Worm (Caenorhabditis elegans): ENCODE results near the gene cnc-9.

The cnc-9 gene

ce11 chrV:7357132-7357531 is 42.9 kb downstream of the cnc-9 start, which contains the start of gene C03G6.6:
C03G6.6 (plus strand) TSS chrV:7357432.
- no peak for TF ChIP-seq hnd-1 (tag; optimal IDR thresholded peaks at IDR 0.05)
- TF ChIP-seq ets-7 (tag; optimal IDR thresholded peaks at IDR 0.05), result no peak
- TF ChIP-seq flt-1 (GFP tag; IDR thresholded peaks at IDR 0.05), result no peak
- TF ChIP-seq ceh-13 (GFP tag; optimal IDR thresholded peaks at IDR 0.05), result no peak
- no peak for TF ChIP-seq ceh-36 (tag; optimal IDR thresholded peaks at IDR 0.05)
- TF ChIP-seq sea-1 (GFP tag; conservative IDR thresholded peaks at IDR 0.05), result no peak
- no peak for TF ChIP-seq tbx-11 (GFP tag; IDR thresholded peaks at IDR 0.05)
- no peak for TF ChIP-seq B0310.2 (tag; optimal IDR thresholded peaks at IDR 0.05)
- TF ChIP-seq hmbx-1 (tag; optimal IDR thresholded peaks at IDR 0.05), result no peak
- TF ChIP-seq tbx-37 (GFP tag; conservative IDR thresholded peaks at IDR 0.05), result no peak

DNA sequence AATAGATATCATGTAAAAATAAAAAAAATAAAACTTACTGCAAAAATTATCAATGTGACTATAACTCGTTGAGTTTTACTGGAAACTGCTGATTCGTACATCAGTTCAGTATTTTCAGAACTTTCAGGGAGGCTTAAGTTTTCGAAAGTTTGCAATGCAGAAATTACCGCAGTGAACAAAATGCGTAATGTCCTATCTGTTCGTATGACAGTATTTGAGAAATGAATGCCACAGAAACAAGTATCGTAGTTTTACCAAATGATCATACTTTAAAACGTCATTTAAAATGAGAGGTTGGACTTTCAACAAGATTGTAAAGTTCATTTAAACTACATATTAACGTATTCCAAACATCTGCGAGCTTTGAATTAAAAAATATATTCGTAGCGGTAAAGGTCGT is 43.3 kb downstream of the cnc-9 start, which contains the start of gene C03G6.21:
Gene C03G6.21, minus strand, starts transcription at position 101 of the 400 bp plus-strand sequence.
- TF ChIP-seq tbx-37 (GFP tag; conservative IDR thresholded peaks at IDR 0.05) (no peak), scrt-1 (GFP tag; IDR thresholded peaks at IDR 0.05) (no peak), hnd-1 (tag; optimal IDR thresholded peaks at IDR 0.05) (no peak), sea-1 (GFP tag; conservative IDR thresholded peaks at IDR 0.05) (no peak), ets-7 (tag; optimal IDR thresholded peaks at IDR 0.05) (no peak), ama-1 (optimal IDR thresholded peaks at IDR 0.05) (no peak), pes-1 (GFP tag; IDR thresholded peaks at IDR 0.05) (no peak), ceh-13 (GFP tag; optimal IDR thresholded peaks at IDR 0.05) (no peak), tra-4 (tag; optimal IDR thresholded peaks at IDR 0.05) (no peak), aly-1 (tag; optimal IDR thresholded peaks at IDR 0.05) (no peak), tbx-11 (GFP tag; IDR thresholded peaks at IDR 0.05) (no peak), B0310.2 (tag; optimal IDR thresholded peaks at IDR 0.05) (no peak), flt-1 (GFP tag; IDR thresholded peaks at IDR 0.05) (no peak), hmbx-1 (tag; optimal IDR thresholded peaks at IDR 0.05) (no peak)

- TF ChIP-seq ceh-13 (GFP tag; optimal IDR thresholded peaks at IDR 0.05), result no peak
- TF ChIP-seq ceh-36 (tag; optimal IDR thresholded peaks at IDR 0.05), result no peak
- TF ChIP-seq tbx-11 (GFP tag; IDR thresholded peaks at IDR 0.05), result no peak
- no peak for TF ChIP-seq ets-7 (tag; optimal IDR thresholded peaks at IDR 0.05)
- TF ChIP-seq scrt-1 (GFP tag; IDR thresholded peaks at IDR 0.05), result no peak
- no peak for TF ChIP-seq F13C5.2 (tag; optimal IDR thresholded peaks at IDR 0.05)
- TF ChIP-seq hmbx-1 (tag; optimal IDR thresholded peaks at IDR 0.05), result no peak
Measured at ce11 chrV:7355464-7355863, 44.5 kb downstream of the cnc-9 start, which contains the start of gene tag-293. tag-293 (minus strand) TSS chrV:7355564.

ce11 chrV:7353602-7354001 is 46.4 kb downstream of the cnc-9 start:
- TF ChIP-seq hmbx-1 (tag; optimal IDR thresholded peaks at IDR 0.05), result no peak
- no peak for TF ChIP-seq pes-1 (GFP tag; IDR thresholded peaks at IDR 0.05)
- TF ChIP-seq sea-1 (GFP tag; conservative IDR thresholded peaks at IDR 0.05), result no peak
- no peak for TF ChIP-seq ets-7 (tag; optimal IDR thresholded peaks at IDR 0.05)
- no peak for TF ChIP-seq hnd-1 (tag; optimal IDR thresholded peaks at IDR 0.05)
- no peak for TF ChIP-seq F13C5.2 (tag; optimal IDR thresholded peaks at IDR 0.05)
- no peak for TF ChIP-seq scrt-1 (GFP tag; IDR thresholded peaks at IDR 0.05)
- no peak for TF ChIP-seq flt-1 (GFP tag; IDR thresholded peaks at IDR 0.05)
- TF ChIP-seq ceh-36 (tag; optimal IDR thresholded peaks at IDR 0.05), result no peak
- TF ChIP-seq tra-4 (tag; optimal IDR thresholded peaks at IDR 0.05), result no peak
- TF ChIP-seq tbx-37 (GFP tag; conservative IDR thresholded peaks at IDR 0.05), result no peak
- TF ChIP-seq ceh-13 (GFP tag; optimal IDR thresholded peaks at IDR 0.05), result no peak
- TF ChIP-seq ama-1 (optimal IDR thresholded peaks at IDR 0.05), result no peak
- no peak for TF ChIP-seq aly-1 (tag; optimal IDR thresholded peaks at IDR 0.05)
- no peak for TF ChIP-seq hmg-4 (GFP tag; optimal IDR thresholded peaks at IDR 0.05)
- no peak for TF ChIP-seq B0310.2 (tag; optimal IDR thresholded peaks at IDR 0.05)
- no peak for TF ChIP-seq tbx-11 (GFP tag; IDR thresholded peaks at IDR 0.05)

- TF ChIP-seq hmbx-1 (tag; optimal IDR thresholded peaks at IDR 0.05) (no peak), scrt-1 (GFP tag; IDR thresholded peaks at IDR 0.05) (no peak), ets-7 (tag; optimal IDR thresholded peaks at IDR 0.05) (no peak)
Measured at ce11 chrV:7352186-7353053, 47.6 kb downstream of the cnc-9 start, which contains the start of the genes srh-231 and srh-275. srh-231 (minus strand) TSS chrV:7352236. srh-275 (plus strand) TSS chrV:7353003.

Measured in whole organism, early embryonic.